Fruit fly (Drosophila melanogaster): ENCODE data around the gene CG14323.
A peak's percentile ranks its signal among the peaks of the same experiment; 100 is the strongest.

The CG14323 gene

dm6 chr3R:17666061-17666796, 44.3 kb upstream of the CG14323 start (continued):
- TF ChIP-seq CG6683 (GFP tag; optimal IDR thresholded peaks at IDR 0.05) (no peak), CG32772 (GFP tag; IDR thresholded peaks at IDR 0.05) (no peak), CG33557 (GFP tag; optimal IDR thresholded peaks at IDR 0.05) (no peak), yki (optimal IDR thresholded peaks at IDR 0.05) (peak; percentile 72), CG9727 (GFP tag; optimal IDR thresholded peaks at IDR 0.05) (no peak), CG10979 (tag; optimal IDR thresholded peaks at IDR 0.05) (no peak), CG17385 (GFP tag; optimal IDR thresholded peaks at IDR 0.05) (no peak), Hey (tag; optimal IDR thresholded peaks at IDR 0.05) (no peak), sug (tag; optimal IDR thresholded peaks at IDR 0.05) (no peak), pros (GFP tag; optimal IDR thresholded peaks at IDR 0.05) (peak; percentile 32), Doc2 (GFP tag; IDR thresholded peaks at IDR 0.05) (no peak), toy (GFP tag; IDR thresholded peaks at IDR 0.05) (no peak), B-H2 (GFP tag; optimal IDR thresholded peaks at IDR 0.05) (no peak), CrebB (tag; optimal IDR thresholded peaks at IDR 0.05) (no peak), Dad (GFP tag; optimal IDR thresholded peaks at IDR 0.05) (no peak), Deaf1 (tag; optimal IDR thresholded peaks at IDR 0.05) (peak; percentile 84), Nf-YB (GFP tag; optimal IDR thresholded peaks at IDR 0.05) (peak; percentile 95), D (optimal IDR thresholded peaks at IDR 0.05) (no peak), D (GFP tag; optimal IDR thresholded peaks at IDR 0.05) (no peak), CG14860 (GFP tag; IDR thresholded peaks at IDR 0.05; ENCODE audit: partially characterized antibody) (no peak), pb (GFP tag; optimal IDR thresholded peaks at IDR 0.05) (no peak), ase (GFP tag; IDR thresholded peaks at IDR 0.05) (no peak), slbo (GFP tag; IDR thresholded peaks at IDR 0.05) (no peak), CG16815 (GFP tag; optimal IDR thresholded peaks at IDR 0.05) (no peak), CG12236 (GFP tag; optimal IDR thresholded peaks at IDR 0.05) (no peak), ewg (GFP tag; optimal IDR thresholded peaks at IDR 0.05) (peak; percentile 49), ci (GFP tag; IDR thresholded peaks at IDR 0.05) (no peak), br (optimal IDR thresholded peaks at IDR 0.05) (no peak), ssp (GFP tag; IDR thresholded peaks at IDR 0.05) (no peak), Mrtf (GFP tag; IDR thresholded peaks at IDR 0.05) (no peak), CG8478 (optimal IDR thresholded peaks at IDR 0.05) (no peak), trh (GFP tag; optimal IDR thresholded peaks at IDR 0.05) (no peak), CG13424 (tag; optimal IDR thresholded peaks at IDR 0.05) (no peak), bab2 (GFP tag; optimal IDR thresholded peaks at IDR 0.05) (no peak), scrt (GFP tag; optimal IDR thresholded peaks at IDR 0.05) (peak; percentile 93), shn (GFP tag; optimal IDR thresholded peaks at IDR 0.05) (no peak), ash1 (GFP tag; optimal IDR thresholded peaks at IDR 0.05) (no peak), Ssrp (tag; optimal IDR thresholded peaks at IDR 0.05) (no peak), Six4 (GFP tag; optimal IDR thresholded peaks at IDR 0.05) (no peak), dmrt11E (tag; optimal IDR thresholded peaks at IDR 0.05) (no peak), seq (GFP tag; IDR thresholded peaks at IDR 0.05) (no peak), CG10366 (GFP tag; IDR thresholded peaks at IDR 0.05) (no peak), Nf-YC (tag; optimal IDR thresholded peaks at IDR 0.05) (peak; percentile 95), sqz (GFP tag; optimal IDR thresholded peaks at IDR 0.05) (peak; percentile 27), mirr (GFP tag; optimal IDR thresholded peaks at IDR 0.05) (no peak), CG2678 (tag; optimal IDR thresholded peaks at IDR 0.05) (no peak), pum (GFP tag; optimal IDR thresholded peaks at IDR 0.05) (no peak), CG10462 (GFP tag; optimal IDR thresholded peaks at IDR 0.05) (peak; percentile 55), Hr51 (GFP tag; optimal IDR thresholded peaks at IDR 0.05) (no peak), E2f2 (GFP tag; IDR thresholded peaks at IDR 0.05) (no peak), CG12769 (tag; optimal IDR thresholded peaks at IDR 0.05) (no peak), ara (GFP tag; IDR thresholded peaks at IDR 0.05) (no peak)

Measured in whole organism, embryonic.